Worm (Caenorhabditis elegans) whole organism, L1 larva: ENCODE results near the gene hpo-28.

ENCODE experiments used
- C04F5.9 ChIP-seq: sonication (generic microtip); optimal IDR thresholded peaks from 2 replicates; lab custom pipeline; 2016; ENCODE audit warnings: missing genetic modification characterization, missing compliant biosample characterization
- C34B4.2 ChIP-seq: sonication (generic microtip); optimal IDR thresholded peaks from 2 replicates; lab custom pipeline; 2017; ENCODE audit warnings: mild to moderate bottlenecking, missing genetic modification characterization, missing compliant biosample characterization
- Y116A8C.19 ChIP-seq: sonication (generic microtip); optimal IDR thresholded peaks from 2 replicates; lab custom pipeline; 2016; ENCODE audit warnings: missing compliant biosample characterization, missing genetic modification characterization, borderline replicate concordance
- alr-1 ChIP-seq: fragments of 200-800 bp; sonication (Bioruptor generic); optimal IDR thresholded peaks from 2 replicates; lab custom pipeline; 2018; ENCODE audit warnings: borderline replicate concordance, mild to moderate bottlenecking, missing genetic modification characterization, missing compliant biosample characterization
- aly-2 ChIP-seq: fragments of 150-350 bp; optimal IDR thresholded peaks from 2 replicates; lab custom pipeline; 2014; ENCODE audit warnings: missing biosample characterization, missing genetic modification characterization
- ama-1 ChIP-seq: fragments of 150-350 bp; optimal IDR thresholded peaks from 2 replicates; lab custom pipeline; 2014
- blmp-1 ChIP-seq: fragments of 150-350 bp; optimal IDR thresholded peaks from 2 replicates; lab custom pipeline; 2014; ENCODE audit warnings: missing biosample characterization, missing genetic modification characterization
- ceh-82 ChIP-seq, 3 experiments: fragments of 150-350 bp in 1 of 3; sonication (generic microtip) in 2 of 3; optimal IDR thresholded peaks; 2 replicates each; lab custom pipeline; 2014 to 2017; ENCODE audit warnings: missing biosample characterization in 3 of 3, missing genetic modification characterization in 3 of 3
- ceh-88 ChIP-seq: fragments of 200-800 bp; sonication (Bioruptor generic); IDR thresholded peaks from 2 replicates; pipeline ENCODE4 v1.3.6; 2022; ENCODE audit warnings: missing genetic modification characterization, missing compliant biosample characterization
- ces-1 ChIP-seq: fragments of 150-350 bp; optimal IDR thresholded peaks from 2 replicates; lab custom pipeline; 2014; ENCODE audit warnings: missing biosample characterization, missing genetic modification reagents, missing genetic modification characterization
- dpl-1 ChIP-seq, 3 experiments: fragments of 150-350 bp in 2 of 3; sonication (generic microtip) in 1 of 3; optimal IDR thresholded peaks; 2 replicates each; lab custom pipeline; 2014 to 2017; ENCODE audit warnings: missing biosample characterization in 3 of 3, missing genetic modification characterization in 3 of 3, missing genetic modification reagents in 3 of 3
- dsc-1 ChIP-seq: sonication (generic microtip); optimal IDR thresholded peaks from 2 replicates; lab custom pipeline; 2016; ENCODE audit warnings: mild to moderate bottlenecking, missing genetic modification characterization, missing compliant biosample characterization
- efl-1 ChIP-seq, 4 experiments: fragments of 150-350 bp; optimal IDR thresholded peaks in 3 of 4; peaks in 1 of 4; 1 replicate in 1 of 4; 2 replicates in 3 of 4; lab custom pipeline; 2014; ENCODE audit warnings: missing biosample characterization in 2 of 4, missing genetic modification characterization in 2 of 4, missing genetic modification reagents in 2 of 4
- egl-27 ChIP-seq, 2 experiments: fragments of 150-350 bp in 1 of 2; sonication (generic microtip); optimal IDR thresholded peaks; 3 replicates each; lab custom pipeline; 2017 to 2018; ENCODE audit warnings: missing biosample characterization in 2 of 2, missing genetic modification characterization in 2 of 2, missing genetic modification reagents in 2 of 2
- elt-2 ChIP-seq: sonication (generic microtip); optimal IDR thresholded peaks from 2 replicates; lab custom pipeline; 2016; ENCODE audit warnings: missing genetic modification characterization, mild to moderate bottlenecking, inconsistent platforms, missing compliant biosample characterization, missing genetic modification reagents
- fkh-10 ChIP-seq: sonication (generic microtip); optimal IDR thresholded peaks from 2 replicates; lab custom pipeline; 2017; ENCODE audit warnings: missing biosample characterization, missing genetic modification reagents, missing genetic modification characterization
- fkh-4 ChIP-seq: sonication (generic microtip); optimal IDR thresholded peaks from 2 replicates; lab custom pipeline; 2016; ENCODE audit warnings: missing compliant biosample characterization, missing genetic modification characterization, borderline replicate concordance
- grh-1 ChIP-seq: fragments of 200-800 bp; sonication (Bioruptor generic); IDR thresholded peaks from 2 replicates; pipeline ENCODE4 v1.3.6; 2022; ENCODE audit warnings: missing genetic modification reagents, missing genetic modification characterization, missing compliant biosample characterization
- hlh-17 ChIP-seq: fragments of 200-800 bp; sonication (Bioruptor generic); optimal IDR thresholded peaks from 2 replicates; lab custom pipeline; 2018; ENCODE audit warnings: missing genetic modification characterization, mild to moderate bottlenecking, missing compliant biosample characterization, moderate library complexity, borderline replicate concordance
- irx-1 ChIP-seq: sonication (generic microtip); optimal IDR thresholded peaks from 2 replicates; lab custom pipeline; 2016; ENCODE audit warnings: missing genetic modification characterization, missing compliant biosample characterization
- lin-13 ChIP-seq: fragments of 150-350 bp; optimal IDR thresholded peaks from 2 replicates; lab custom pipeline; 2014; ENCODE audit warnings: missing biosample characterization, missing genetic modification reagents, missing genetic modification characterization
- lin-14 ChIP-seq: fragments of 200-800 bp; sonication (Bioruptor generic); optimal IDR thresholded peaks from 2 replicates; lab custom pipeline; 2018; ENCODE audit warnings: mild to moderate bottlenecking, missing genetic modification characterization, moderate library complexity, missing compliant biosample characterization
- lin-35 ChIP-seq, 2 experiments: fragments of 150-350 bp; optimal IDR thresholded peaks; 2 replicates each; lab custom pipeline; 2014; ENCODE audit warnings: missing biosample characterization in 2 of 2, missing genetic modification characterization in 2 of 2, missing genetic modification reagents in 2 of 2
- lsy-2 ChIP-seq, 2 experiments: fragments of 150-350 bp; optimal IDR thresholded peaks; 2 replicates each; lab custom pipeline; 2014; ENCODE audit warnings: missing biosample characterization in 2 of 2, missing genetic modification characterization in 2 of 2
- mdl-1 ChIP-seq, 2 experiments: fragments of 150-350 bp; optimal IDR thresholded peaks; 2 replicates each; lab custom pipeline; 2014 to 2017; ENCODE audit warnings: missing biosample characterization in 2 of 2, missing genetic modification characterization in 2 of 2, inconsistent platforms in 1 of 2
- mef-2 ChIP-seq: fragments of 150-350 bp; optimal IDR thresholded peaks from 2 replicates; lab custom pipeline; 2014; ENCODE audit warnings: missing biosample characterization, missing genetic modification characterization
- nhr-11 ChIP-seq: fragments of 150-350 bp; optimal IDR thresholded peaks from 2 replicates; lab custom pipeline; 2014; ENCODE audit warnings: missing biosample characterization, missing genetic modification characterization
- nhr-12 ChIP-seq: sonication (generic microtip); optimal IDR thresholded peaks from 2 replicates; lab custom pipeline; 2017; ENCODE audit warnings: missing biosample characterization, missing genetic modification characterization
- nhr-20 ChIP-seq: sonication (generic microtip); optimal IDR thresholded peaks from 2 replicates; lab custom pipeline; 2016; ENCODE audit warnings: mild to moderate bottlenecking, missing genetic modification characterization, missing compliant biosample characterization
- nhr-237 ChIP-seq: fragments of 150-350 bp; optimal IDR thresholded peaks from 2 replicates; lab custom pipeline; 2014; ENCODE audit warnings: missing biosample characterization, missing genetic modification characterization
- nhr-47 ChIP-seq: sonication (generic microtip); optimal IDR thresholded peaks from 2 replicates; lab custom pipeline; 2016; ENCODE audit warnings: mild to moderate bottlenecking, missing genetic modification characterization, moderate library complexity, missing compliant biosample characterization
- nhr-71 ChIP-seq: sonication (generic microtip); optimal IDR thresholded peaks from 2 replicates; lab custom pipeline; 2016; ENCODE audit warnings: mild to moderate bottlenecking, missing genetic modification characterization, moderate library complexity, missing compliant biosample characterization
- nhr-76 ChIP-seq: sonication (generic microtip); optimal IDR thresholded peaks from 2 replicates; lab custom pipeline; 2017; ENCODE audit warnings: missing biosample characterization, missing genetic modification characterization
- nhr-85 ChIP-seq: sonication (generic microtip); peaks from one replicate; lab custom pipeline; 2016; ENCODE audit warnings: missing genetic modification characterization, inconsistent platforms, missing compliant biosample characterization
- pqm-1 ChIP-seq: sonication (generic microtip); optimal IDR thresholded peaks from 3 replicates; lab custom pipeline; 2017; ENCODE audit warnings: missing biosample characterization, missing genetic modification characterization
- rnt-1 ChIP-seq: sonication (generic microtip); optimal IDR thresholded peaks from 2 replicates; lab custom pipeline; 2016; ENCODE audit warnings: mild to moderate bottlenecking, missing genetic modification characterization, moderate library complexity, missing compliant biosample characterization
- sptf-1 ChIP-seq: fragments of 150-350 bp; optimal IDR thresholded peaks from 2 replicates; lab custom pipeline; 2014; ENCODE audit warnings: missing biosample characterization, missing genetic modification characterization
- swsn-7 ChIP-seq: sonication (generic microtip); optimal IDR thresholded peaks from 2 replicates; lab custom pipeline; 2016; ENCODE audit warnings: missing genetic modification characterization, missing compliant biosample characterization
- tbx-2 ChIP-seq: sonication (generic microtip); optimal IDR thresholded peaks from 2 replicates; lab custom pipeline; 2016; ENCODE audit warnings: missing genetic modification characterization, missing compliant biosample characterization
- tlp-1 ChIP-seq: fragments of 150-350 bp; optimal IDR thresholded peaks from 2 replicates; lab custom pipeline; 2014; ENCODE audit warnings: missing biosample characterization, missing genetic modification characterization
- unc-98 ChIP-seq: fragments of 200-800 bp; sonication (Bioruptor generic); IDR thresholded peaks from 2 replicates; pipeline ENCODE4 v1.3.6; 2022; ENCODE audit warnings: missing genetic modification characterization, missing compliant biosample characterization
- zip-4 ChIP-seq: fragments of 200-800 bp; sonication (Bioruptor generic); optimal IDR thresholded peaks from 2 replicates; lab custom pipeline; 2018; ENCODE audit warnings: mild to moderate bottlenecking, missing genetic modification characterization, moderate library complexity, missing compliant biosample characterization
- ztf-11 ChIP-seq, 2 experiments: sonication (generic microtip); optimal IDR thresholded peaks; 2 replicates each; lab custom pipeline; 2016 to 2017; ENCODE audit warnings: missing genetic modification characterization in 2 of 2, missing biosample characterization in 1 of 2, missing compliant biosample characterization in 1 of 2

hpo-28 gene

DNA sequence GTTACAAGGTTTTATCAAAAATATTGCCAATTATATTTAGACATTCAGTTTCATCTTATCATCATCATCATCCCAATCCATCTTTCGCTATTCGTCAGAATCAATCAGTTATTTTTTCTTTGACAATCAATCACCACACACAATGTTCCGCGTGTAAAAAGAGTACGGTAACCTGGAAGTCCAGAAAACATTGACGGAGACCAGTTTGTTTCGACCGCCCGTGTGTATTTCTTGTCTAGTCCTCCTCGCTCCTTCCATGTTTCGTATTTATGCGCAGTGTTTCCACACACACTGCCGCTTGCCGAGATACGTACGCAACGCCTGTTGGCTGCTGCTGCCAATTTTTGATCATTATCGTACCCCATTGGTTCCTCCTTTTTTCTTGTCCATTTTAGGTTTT, 1.6 kb upstream of the hpo-28 start (continued):
- no peak for TF ChIP-seq irx-1 (tag; lab: Kevin White, UChicago)
- no peak for TF ChIP-seq tlp-1 (tag; lab: Kevin White, UChicago)
- peak; percentile 29 for TF ChIP-seq tbx-2 (tag; lab: Kevin White, UChicago)
- TF ChIP-seq dsc-1, result no peak
- TF ChIP-seq lsy-2 (tag; optimal IDR thresholded peaks at IDR 0.05; lab: Kevin White, UChicago), result peak in 1 of 2 experiments; percentile 87
- peak in 1 of 2 experiments; percentile 24 for TF ChIP-seq efl-1 (optimal IDR thresholded peaks at IDR 0.05; lab: Kevin White, UChicago)
- TF ChIP-seq efl-1 (GFP tag; optimal IDR thresholded peaks at IDR 0.05 in 1 of 2; lab: Kevin White, UChicago), result peak in 1 of 2 experiments; percentile 5
- no peak for TF ChIP-seq fkh-10
- TF ChIP-seq lin-35 (GFP tag; optimal IDR thresholded peaks at IDR 0.05; lab: Kevin White, UChicago), result peak; percentile 3 to 49
- TF ChIP-seq nhr-20, result peak; percentile 43
- TF ChIP-seq ceh-88 (GFP tag; lab: Robert Waterston, UW), result no peak
- no peak for TF ChIP-seq egl-27 (tag; optimal IDR thresholded peaks at IDR 0.05; lab: Kevin White, UChicago)
- peak; percentile 76 for TF ChIP-seq blmp-1 (tag; lab: Kevin White, UChicago)
- no peak for TF ChIP-seq C04F5.9 (tag; lab: Kevin White, UChicago)
- no peak; the same call in 1 of the 2 replicates for TF ChIP-seq grh-1 (GFP tag; lab: Robert Waterston, UW)
- no peak for TF ChIP-seq nhr-76 (tag; lab: Kevin White, UChicago)
- TF ChIP-seq dpl-1 (GFP tag; optimal IDR thresholded peaks at IDR 0.05; lab: Kevin White, UChicago), result peak in 1 of 3 experiments; percentile 8
- no peak for TF ChIP-seq nhr-237

DNA sequence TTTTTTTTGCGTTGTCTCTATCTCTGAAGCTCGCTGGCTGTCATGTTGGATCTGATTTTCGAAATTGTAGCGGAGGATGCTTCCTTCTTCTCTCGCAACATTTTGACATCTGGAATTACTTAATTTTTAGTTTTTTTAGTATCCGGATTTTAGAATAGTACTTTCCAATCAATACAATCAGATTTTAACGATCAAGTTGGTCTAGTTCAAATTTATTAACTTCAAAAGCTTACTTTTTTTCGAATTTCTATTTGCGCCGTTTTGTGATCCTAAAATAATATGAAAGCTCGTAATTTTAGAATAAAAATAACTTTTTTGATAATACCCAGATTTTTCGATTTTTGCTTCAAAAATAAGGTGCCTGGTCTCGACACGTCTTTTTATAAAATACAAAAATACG, 921 bp upstream of the hpo-28 start, which contains the start of gene B0336.12:
TSS of gene B0336.12 (minus strand) at position 101 of the 400 bp plus-strand sequence.
- TF ChIP-seq mef-2 (no peak), grh-1 (GFP tag; lab: Robert Waterston, UW) (no peak), ceh-88 (GFP tag; lab: Robert Waterston, UW) (no peak), fkh-4 (peak; percentile 41), alr-1 (tag; lab: Kevin White, UChicago) (no peak), Y116A8C.19 (tag; lab: Kevin White, UChicago) (no peak), hlh-17 (GFP tag; lab: Kevin White, UChicago) (no peak), elt-2 (tag; lab: Kevin White, UChicago) (no peak), dsc-1 (peak; percentile 82), nhr-85 (tag; lab: Kevin White, UChicago) (no peak), tlp-1 (tag; lab: Kevin White, UChicago) (no peak)

DNA sequence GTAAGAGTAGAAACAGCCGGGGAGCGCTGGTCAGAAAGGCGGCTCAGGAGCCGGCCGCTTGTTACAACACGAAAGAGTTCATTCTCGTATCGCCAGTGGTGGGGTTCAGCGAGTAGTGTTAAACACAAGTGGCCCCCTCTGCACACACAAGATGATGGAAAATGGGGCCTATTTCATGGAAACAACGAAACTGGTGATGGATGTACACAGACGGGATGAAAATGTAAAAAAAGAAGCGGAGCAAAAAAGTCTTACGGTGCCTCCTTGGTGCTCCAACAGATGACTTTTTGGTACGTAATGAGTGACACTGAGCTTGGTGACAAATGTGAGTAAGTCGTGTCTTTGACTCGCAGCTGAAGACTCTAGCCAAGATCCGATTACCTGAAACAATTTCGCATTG, 1.1 kb downstream of the hpo-28 start:
- TF ChIP-seq ama-1 (lab: Kevin White, UChicago), result no peak
- peak; percentile 37 for TF ChIP-seq dsc-1
- no peak for TF ChIP-seq grh-1 (GFP tag; lab: Robert Waterston, UW)
- peak in 1 of 2 experiments; percentile 19 for TF ChIP-seq lsy-2 (tag; optimal IDR thresholded peaks at IDR 0.05; lab: Kevin White, UChicago)
- TF ChIP-seq lin-14, result peak; percentile 55
- TF ChIP-seq nhr-71 (tag; lab: Kevin White, UChicago), result peak; percentile 25
- no peak for TF ChIP-seq nhr-11 (tag; lab: Kevin White, UChicago)
- TF ChIP-seq rnt-1 (tag; lab: Kevin White, UChicago), result peak; percentile 50
- TF ChIP-seq, all 84 proteins: peak for 5

- TF ChIP-seq hlh-17 (GFP tag; lab: Kevin White, UChicago), result no peak
- TF ChIP-seq mdl-1 (tag; optimal IDR thresholded peaks at IDR 0.05; lab: Kevin White, UChicago), result no peak
- TF ChIP-seq alr-1 (tag; lab: Kevin White, UChicago), result peak; percentile 99
Observed at ce11 chrIII:5707546-5707945, 1.6 kb downstream of the hpo-28 start.

- TF ChIP-seq rnt-1 (tag; lab: Kevin White, UChicago) (peak; percentile 90), C34B4.2 (tag; lab: Kevin White, UChicago) (no peak), nhr-12 (tag; lab: Kevin White, UChicago) (no peak), alr-1 (tag; lab: Kevin White, UChicago) (no peak), nhr-47 (tag; lab: Kevin White, UChicago) (peak; percentile 91), aly-2 (peak; percentile 72), zip-4 (GFP tag; lab: Kevin White, UChicago) (peak; percentile 71), nhr-11 (tag; lab: Kevin White, UChicago) (peak; percentile 80), pqm-1 (tag; lab: Kevin White, UChicago) (no peak), lin-13 (GFP tag; lab: Kevin White, UChicago) (peak; percentile 90), ceh-88 (GFP tag; lab: Robert Waterston, UW) (peak; percentile 71), unc-98 (GFP tag; lab: Robert Waterston, UW) (no peak), swsn-7 (tag; lab: Kevin White, UChicago) (peak; percentile 88), ces-1 (no peak), sptf-1 (tag; lab: Kevin White, UChicago) (no peak), ztf-11 (tag; optimal IDR thresholded peaks at IDR 0.05; lab: Kevin White, UChicago) (peak in 1 of 2 experiments; percentile 39), ceh-82 (tag; optimal IDR thresholded peaks at IDR 0.05; lab: Kevin White, UChicago) (peak; percentile 91 to 97 (median 96))
Observed at ce11 chrIII:5706077-5706627, 3.0 kb downstream of the hpo-28 start, which contains the start of gene rpl-23. Gene rpl-23, minus strand, starts transcription at chrIII:5706127.
